Fruit fly (Drosophila melanogaster) whole organism, prepupa: ENCODE results near the gene CG13675.

Experiments
- CG15336 ChIP-seq: fragments of 200-800 bp; sonication (Bioruptor generic); IDR thresholded peaks from 2 replicates; pipeline ENCODE4 v1.3.6; 2022; ENCODE audit warnings: missing biosample characterization, missing genetic modification characterization
- CG16779 ChIP-seq: fragments of 200-800 bp; sonication (Bioruptor generic); optimal IDR thresholded peaks from 3 replicates; lab custom pipeline; 2017; ENCODE audit warnings: missing biosample characterization, mild to moderate bottlenecking, missing genetic modification characterization
- CG6808 ChIP-seq: fragments of 200-800 bp; sonication (Bioruptor generic); optimal IDR thresholded peaks from 3 replicates; lab custom pipeline; 2017; ENCODE audit warnings: missing biosample characterization, missing genetic modification characterization, mild to moderate bottlenecking, moderate library complexity, missing genetic modification reagents
- CG8632 ChIP-seq: fragments of 200-800 bp; sonication (Bioruptor generic); optimal IDR thresholded peaks from 3 replicates; lab custom pipeline; 2016; ENCODE audit warnings: missing biosample characterization, missing genetic modification characterization
- Hr38 ChIP-seq: sonication (Bioruptor generic); optimal IDR thresholded peaks from 2 replicates; lab custom pipeline; 2016; ENCODE audit warnings: missing biosample characterization, missing genetic modification characterization
- Sox15 ChIP-seq: fragments of 200-800 bp; sonication (Bioruptor generic); optimal IDR thresholded peaks from 3 replicates; lab custom pipeline; 2016; ENCODE audit warnings: missing biosample characterization, missing genetic modification characterization
- fd59A ChIP-seq: fragments of 200-800 bp; sonication (Bioruptor generic); optimal IDR thresholded peaks from 2 replicates; lab custom pipeline; 2017; ENCODE audit warnings: missing biosample characterization, mild to moderate bottlenecking, missing genetic modification characterization, missing genetic modification reagents
- lz ChIP-seq: fragments of 200-800 bp; sonication (Bioruptor generic); optimal IDR thresholded peaks from 3 replicates; lab custom pipeline; 2016; ENCODE audit warnings: missing biosample characterization, missing genetic modification characterization
- topi ChIP-seq: fragments of 200-800 bp; sonication (Bioruptor generic); optimal IDR thresholded peaks from 3 replicates; lab custom pipeline; 2016; ENCODE audit warnings: missing biosample characterization, missing genetic modification characterization

DNA sequence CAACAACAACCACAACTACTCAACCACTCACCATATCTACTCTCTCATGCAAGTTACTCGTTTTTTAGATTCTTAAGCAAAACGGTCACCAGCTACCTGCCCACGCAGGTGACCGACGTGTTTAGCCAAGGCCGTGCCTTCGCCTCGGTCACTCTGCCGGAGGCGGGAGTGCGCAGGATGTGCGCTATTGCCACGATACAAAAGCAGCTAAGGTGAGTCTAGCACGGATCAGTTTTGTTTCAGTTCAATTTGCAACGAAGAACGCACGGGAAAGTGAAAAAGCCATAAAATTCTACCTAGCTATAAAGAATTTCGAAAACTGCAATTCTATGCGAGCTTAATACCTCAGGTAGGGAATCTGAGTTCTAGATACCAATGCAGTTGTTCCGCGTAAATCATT lies 23.9 kb upstream of the CG13675 start:
- no peak for TF ChIP-seq CG16779
- TF ChIP-seq CG8632 (GFP tag; lab: Kevin White, UChicago) = no peak
- no peak for TF ChIP-seq topi (GFP tag; lab: Kevin White, UChicago)
- TF ChIP-seq CG6808 (GFP tag; lab: Kevin White, UChicago) = no peak
- no peak for TF ChIP-seq fd59A
- no peak for TF ChIP-seq CG15336 (GFP tag; lab: Robert Waterston, UW)
- no peak for TF ChIP-seq Sox15 (GFP tag; lab: Kevin White, UChicago)
- no peak for TF ChIP-seq lz
- TF ChIP-seq Hr38 (GFP tag; lab: Kevin White, UChicago) = no peak
